Worm (Caenorhabditis elegans) whole organism, L3 larva: ENCODE results near the gene ttr-30.
A peak's percentile ranks its signal among the peaks of the same experiment; 100 is the strongest.
"Not testable (repeated sequence)": the region's sequence is repeated elsewhere in the genome, so short reads cannot be mapped to it uniquely, and the experiment has no call there.

Experiments used
- R02D3.7 ChIP-seq: fragments of 150-350 bp; optimal IDR thresholded peaks from 2 replicates; lab custom pipeline; 2014; ENCODE audit warnings: missing biosample characterization, missing genetic modification characterization
- aly-2 ChIP-seq: fragments of 150-350 bp; optimal IDR thresholded peaks from 2 replicates; lab custom pipeline; 2014; ENCODE audit warnings: missing biosample characterization, missing genetic modification characterization
- ceh-16 ChIP-seq: sonication (generic microtip); optimal IDR thresholded peaks from 2 replicates; lab custom pipeline; 2017; ENCODE audit warnings: missing biosample characterization, missing genetic modification characterization
- ceh-28 ChIP-seq: fragments of 150-350 bp; optimal IDR thresholded peaks from 2 replicates; lab custom pipeline; 2014; ENCODE audit warnings: missing biosample characterization, missing genetic modification reagents, missing genetic modification characterization
- ceh-82 ChIP-seq: fragments of 150-350 bp; optimal IDR thresholded peaks from 2 replicates; lab custom pipeline; 2014; ENCODE audit warnings: missing biosample characterization, missing genetic modification characterization
- daf-12 ChIP-seq: fragments of 150-350 bp; optimal IDR thresholded peaks from 2 replicates; lab custom pipeline; 2014; ENCODE audit warnings: missing biosample characterization, missing genetic modification reagents, missing genetic modification characterization
- egl-27 ChIP-seq: sonication (generic microtip); optimal IDR thresholded peaks from 4 replicates; lab custom pipeline; 2017; ENCODE audit warnings: missing biosample characterization, missing genetic modification reagents, missing genetic modification characterization
- egl-5 ChIP-seq: fragments of 150-350 bp; optimal IDR thresholded peaks from 2 replicates; lab custom pipeline; 2017; ENCODE audit warnings: missing biosample characterization, missing genetic modification reagents, missing genetic modification characterization, inconsistent platforms
- elt-1 ChIP-seq: fragments of 150-350 bp; optimal IDR thresholded peaks from 2 replicates; lab custom pipeline; 2014; ENCODE audit warnings: missing biosample characterization, missing genetic modification characterization
- elt-2 ChIP-seq: sonication (generic microtip); optimal IDR thresholded peaks from 2 replicates; lab custom pipeline; 2016; ENCODE audit warnings: missing genetic modification reagents, mild to moderate bottlenecking, missing genetic modification characterization, missing compliant biosample characterization
- eor-1 ChIP-seq, 2 experiments: fragments of 150-350 bp; optimal IDR thresholded peaks; 2 replicates each; lab custom pipeline; 2014 to 2018; ENCODE audit warnings: missing biosample characterization in 2 of 2, missing genetic modification characterization in 2 of 2
- fkh-10 ChIP-seq: sonication (generic microtip); optimal IDR thresholded peaks from 2 replicates; lab custom pipeline; 2017; ENCODE audit warnings: missing biosample characterization, missing genetic modification reagents, missing genetic modification characterization
- fkh-2 ChIP-seq: fragments of 150-350 bp; optimal IDR thresholded peaks from 2 replicates; lab custom pipeline; 2014; ENCODE audit warnings: missing biosample characterization, missing genetic modification reagents, missing genetic modification characterization
- hmg-11 ChIP-seq: sonication (generic microtip); optimal IDR thresholded peaks from 2 replicates; lab custom pipeline; 2016; ENCODE audit warnings: missing genetic modification characterization, missing compliant biosample characterization
- jun-1 ChIP-seq: fragments of 150-350 bp; optimal IDR thresholded peaks from 2 replicates; lab custom pipeline; 2014; ENCODE audit warnings: missing biosample characterization, missing genetic modification reagents, missing genetic modification characterization
- lin-15B ChIP-seq: fragments of 150-350 bp; optimal IDR thresholded peaks from 2 replicates; lab custom pipeline; 2014; ENCODE audit warnings: missing biosample characterization, missing genetic modification characterization
- lin-39 ChIP-seq: fragments of 150-350 bp; optimal IDR thresholded peaks from 2 replicates; lab custom pipeline; 2018; ENCODE audit warnings: missing biosample characterization, missing genetic modification reagents, missing genetic modification characterization
- lsy-12 ChIP-seq: sonication (generic microtip); optimal IDR thresholded peaks from 2 replicates; lab custom pipeline; 2016; ENCODE audit warnings: mild to moderate bottlenecking, missing genetic modification characterization, missing compliant biosample characterization
- mml-1 ChIP-seq: fragments of 150-350 bp; sonication (generic microtip); optimal IDR thresholded peaks from 3 replicates; lab custom pipeline; 2014; ENCODE audit warnings: missing biosample characterization, missing genetic modification characterization
- nhr-11 ChIP-seq: fragments of 150-350 bp; optimal IDR thresholded peaks from 2 replicates; lab custom pipeline; 2014; ENCODE audit warnings: missing biosample characterization, missing genetic modification characterization
- nhr-12 ChIP-seq: fragments of 150-350 bp; optimal IDR thresholded peaks from 2 replicates; lab custom pipeline; 2014; ENCODE audit warnings: missing biosample characterization, missing genetic modification characterization
- nhr-23 ChIP-seq: fragments of 150-350 bp; optimal IDR thresholded peaks from 2 replicates; lab custom pipeline; 2014; ENCODE audit warnings: missing biosample characterization, missing genetic modification reagents, missing genetic modification characterization
- nhr-237 ChIP-seq: fragments of 150-350 bp; optimal IDR thresholded peaks from 2 replicates; lab custom pipeline; 2014; ENCODE audit warnings: missing biosample characterization, missing genetic modification characterization
- nhr-76 ChIP-seq: fragments of 150-350 bp; sonication (generic microtip); optimal IDR thresholded peaks from 5 replicates; lab custom pipeline; 2014; ENCODE audit warnings: missing biosample characterization, missing genetic modification characterization
- nhr-77 ChIP-seq: fragments of 150-350 bp; optimal IDR thresholded peaks from 2 replicates; lab custom pipeline; 2014; ENCODE audit warnings: missing biosample characterization, missing genetic modification characterization
- pha-4 ChIP-seq: fragments of 150-350 bp; optimal IDR thresholded peaks from 2 replicates; lab custom pipeline; 2014; ENCODE audit warnings: missing biosample characterization, missing genetic modification reagents, missing genetic modification characterization
- pqm-1 ChIP-seq: fragments of 150-350 bp; optimal IDR thresholded peaks from 2 replicates; lab custom pipeline; 2017; ENCODE audit warnings: missing biosample characterization, missing genetic modification characterization, inconsistent platforms
- sea-2 ChIP-seq: fragments of 150-350 bp; sonication (generic microtip); optimal IDR thresholded peaks from 4 replicates; lab custom pipeline; 2014; ENCODE audit warnings: missing biosample characterization, missing genetic modification reagents, missing genetic modification characterization
- skn-1 ChIP-seq: fragments of 150-350 bp; optimal IDR thresholded peaks from 2 replicates; lab custom pipeline; 2014; ENCODE audit warnings: missing biosample characterization, missing genetic modification characterization
- snpc-4 ChIP-seq: fragments of 150-350 bp; optimal IDR thresholded peaks from 2 replicates; lab custom pipeline; 2014; ENCODE audit warnings: missing biosample characterization, missing genetic modification characterization
- unc-39 ChIP-seq: sonication (generic microtip); optimal IDR thresholded peaks from 4 replicates; lab custom pipeline; 2017; ENCODE audit warnings: missing biosample characterization, missing genetic modification characterization
- unc-62 ChIP-seq: fragments of 150-350 bp; sonication (generic microtip); optimal IDR thresholded peaks from 4 replicates; lab custom pipeline; 2014; ENCODE audit warnings: missing biosample characterization, missing genetic modification reagents, missing genetic modification characterization
- zag-1 ChIP-seq: fragments of 150-350 bp; optimal IDR thresholded peaks from 2 replicates; lab custom pipeline; 2014; ENCODE audit warnings: missing biosample characterization, missing genetic modification characterization
- ztf-11 ChIP-seq: fragments of 150-350 bp; optimal IDR thresholded peaks from 2 replicates; lab custom pipeline; 2014; ENCODE audit warnings: missing biosample characterization, missing genetic modification characterization

ttr-30 gene

ce11 chrX:7343747-7344146 is 13.0 kb downstream of the ttr-30 start, which contains the start of gene C07D8.5:
Gene C07D8.5, plus strand, starts transcription at chrX:7344047.
- TF ChIP-seq egl-5 (tag; lab: Kevin White, UChicago) = no peak
- no peak for TF ChIP-seq lsy-12 (tag; lab: Kevin White, UChicago)
- TF ChIP-seq ceh-16 = no peak
- no peak for TF ChIP-seq nhr-76 (tag; lab: Kevin White, UChicago)
- TF ChIP-seq elt-2 (tag; lab: Kevin White, UChicago) = no peak
- no peak for TF ChIP-seq sea-2 (GFP tag; lab: Kevin White, UChicago)
- no peak for TF ChIP-seq nhr-237 (tag; lab: Kevin White, UChicago)
- no peak for TF ChIP-seq R02D3.7 (tag; lab: Kevin White, UChicago)
- TF ChIP-seq egl-27 (tag; lab: Kevin White, UChicago) = no peak
- no peak for TF ChIP-seq fkh-2 (tag; lab: Kevin White, UChicago)
- TF ChIP-seq pha-4 = no peak
- no peak for TF ChIP-seq aly-2 (tag; lab: Kevin White, UChicago)
- TF ChIP-seq zag-1 (tag; lab: Kevin White, UChicago) = no peak
- no peak for TF ChIP-seq lin-39 (tag; lab: Kevin White, UChicago)
- no peak for TF ChIP-seq skn-1 (tag; lab: Kevin White, UChicago)
- TF ChIP-seq nhr-11 (tag; lab: Kevin White, UChicago) = no peak
- TF ChIP-seq ceh-28 (tag; lab: Kevin White, UChicago) = no peak

- not testable (repeated sequence) for TF ChIP-seq nhr-77, nhr-23, egl-5 (tag; lab: Kevin White, UChicago)
Measured at ce11 chrX:7365267-7365666, 34.5 kb downstream of the ttr-30 start, which contains the start of gene C56G3.2. Gene C56G3.2, plus strand, starts transcription at chrX:7365567.

ce11 chrX:7369770-7370169 is 39.0 kb downstream of the ttr-30 start:
- TF ChIP-seq daf-12 (tag; lab: Kevin White, UChicago) (no peak), pha-4 (no peak), ztf-11 (no peak), elt-1 (tag; lab: Kevin White, UChicago) (no peak), lsy-12 (tag; lab: Kevin White, UChicago) (no peak), ceh-82 (tag; lab: Kevin White, UChicago) (no peak), eor-1 (tag; optimal IDR thresholded peaks at IDR 0.05; lab: Kevin White, UChicago) (no peak), fkh-2 (tag; lab: Kevin White, UChicago) (no peak), nhr-237 (tag; lab: Kevin White, UChicago) (no peak), hmg-11 (no peak), mml-1 (no peak), nhr-12 (tag; lab: Kevin White, UChicago) (no peak), nhr-77 (tag; lab: Kevin White, UChicago) (no peak), unc-62 (GFP tag; lab: Kevin White, UChicago) (no peak), ceh-28 (tag; lab: Kevin White, UChicago) (no peak), R02D3.7 (tag; lab: Kevin White, UChicago) (no peak), unc-39 (tag; lab: Kevin White, UChicago) (no peak), zag-1 (tag; lab: Kevin White, UChicago) (no peak)

- TF ChIP-seq nhr-76 (tag; lab: Kevin White, UChicago) (no peak), R02D3.7 (tag; lab: Kevin White, UChicago) (no peak), snpc-4 (no peak), lin-15B (tag; lab: Kevin White, UChicago) (no peak), nhr-11 (tag; lab: Kevin White, UChicago) (no peak), jun-1 (tag; lab: Kevin White, UChicago) (no peak)
Measured at ce11 chrX:7371945-7372344, 41.2 kb downstream of the ttr-30 start.

- no peak for TF ChIP-seq nhr-237 (tag; lab: Kevin White, UChicago)
- no peak for TF ChIP-seq elt-2 (tag; lab: Kevin White, UChicago)
- TF ChIP-seq pqm-1 = no peak
- TF ChIP-seq lin-39 (tag; lab: Kevin White, UChicago) = no peak
- peak; percentile 37 for TF ChIP-seq fkh-10
Measured at ce11 chrX:7376941-7377340, 46.2 kb downstream of the ttr-30 start, which contains the start of gene npr-8. Gene npr-8, plus strand, starts transcription at chrX:7377302.
